Fruit fly (Drosophila melanogaster) whole organism, adult: ENCODE data around the gene be.

Experiments used
- CG14711 ChIP-seq: fragments of 200-800 bp; sonication (Bioruptor generic); optimal IDR thresholded peaks from 2 replicates; lab custom pipeline; 2018; ENCODE audit warnings: missing biosample characterization, mild to moderate bottlenecking, missing genetic modification characterization, moderate library complexity
- CG5204 ChIP-seq: fragments of 200-800 bp; sonication (Bioruptor generic); optimal IDR thresholded peaks from 2 replicates; lab custom pipeline; 2016; ENCODE audit warnings: missing biosample characterization, missing genetic modification characterization
- pad ChIP-seq: fragments of 200-800 bp; sonication (Bioruptor generic); optimal IDR thresholded peaks from 3 replicates; lab custom pipeline; 2017; ENCODE audit warnings: missing biosample characterization, missing genetic modification characterization, mild to moderate bottlenecking, moderate library complexity, missing genetic modification reagents
- toe ChIP-seq: fragments of 200-800 bp; sonication (Bioruptor generic); optimal IDR thresholded peaks from 2 replicates; lab custom pipeline; 2016; ENCODE audit warnings: missing biosample characterization, missing genetic modification characterization

DNA sequence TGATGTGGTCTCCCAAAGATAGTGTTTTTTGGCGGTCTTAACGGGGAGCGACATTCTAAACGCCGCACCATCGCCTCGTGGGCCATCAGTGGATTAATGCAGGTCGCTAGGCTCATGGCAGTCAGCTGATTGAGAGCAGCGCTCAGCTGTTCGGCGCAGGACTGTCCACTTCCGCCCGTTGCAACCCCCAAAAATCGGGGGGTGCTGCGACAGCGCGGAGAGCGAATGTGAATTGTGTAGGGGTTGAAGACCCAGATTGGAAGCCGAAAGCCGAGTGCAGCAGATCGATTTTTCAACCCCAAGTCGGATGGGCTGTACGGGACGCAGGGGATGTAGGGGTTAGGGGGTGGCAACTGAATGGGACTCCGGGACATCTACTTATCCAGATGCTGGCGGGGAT, 38.4 kb downstream of the be start:
- TF ChIP-seq pad (no peak), CG14711 (no peak), toe (no peak), CG5204 (GFP tag; lab: Kevin White, UChicago) (no peak)
